Worm (Caenorhabditis elegans): ENCODE results near the gene oct-2.

oct-2 gene

ce11 chrX:11384534-11385441 is 38.5 kb downstream of the oct-2 start, which contains the start of the genes F08B12.11 and prmn-1 (continued):
- no peak for TF ChIP-seq pha-4 (GFP tag; IDR thresholded peaks at IDR 0.05)
- TF ChIP-seq pha-4 (tag; optimal IDR thresholded peaks at IDR 0.05) = no peak
- TF ChIP-seq hlh-30 (tag; optimal IDR thresholded peaks at IDR 0.05; ENCODE audit: insufficient read depth) = peak; percentile 19
- TF ChIP-seq lin-13 (GFP tag; optimal IDR thresholded peaks at IDR 0.05) = no peak
- no peak for TF ChIP-seq unc-130 (GFP tag; optimal IDR thresholded peaks at IDR 0.05)
- TF ChIP-seq mdl-1 (tag; optimal IDR thresholded peaks at IDR 0.05) = peak in 1 of 2 experiments; percentile 21
- peak; percentile 44 for TF ChIP-seq mxl-3 (GFP tag; optimal IDR thresholded peaks at IDR 0.05)

ce11 chrX:11385916-11386315 is 39.7 kb downstream of the oct-2 start:
- TF ChIP-seq T20F7.1 (GFP tag; optimal IDR thresholded peaks at IDR 0.05) = no peak
- TF ChIP-seq mxl-3 (GFP tag; optimal IDR thresholded peaks at IDR 0.05) = no peak
- TF ChIP-seq nhr-6 (tag; optimal IDR thresholded peaks at IDR 0.05) = no peak
- no peak for TF ChIP-seq mes-2 (tag; optimal IDR thresholded peaks at IDR 0.05; ENCODE audit: poor library complexity, severe bottlenecking)
- no peak for TF ChIP-seq lsy-2 (tag; optimal IDR thresholded peaks at IDR 0.05)
- no peak for TF ChIP-seq spr-1 (tag; optimal IDR thresholded peaks at IDR 0.05)
- TF ChIP-seq zfp-2 (tag; optimal IDR thresholded peaks at IDR 0.05) = no peak
- no peak for TF ChIP-seq duxl-1 (tag; optimal IDR thresholded peaks at IDR 0.05; ENCODE audit: poor library complexity)
- TF ChIP-seq set-16 (GFP tag; IDR thresholded peaks at IDR 0.05) = no peak
- TF ChIP-seq ces-1 (GFP tag; optimal IDR thresholded peaks at IDR 0.05) = no peak
- TF ChIP-seq unc-39 (tag; optimal IDR thresholded peaks at IDR 0.05) = no peak
- no peak for TF ChIP-seq lin-38 (GFP tag; IDR thresholded peaks at IDR 0.05)
- TF ChIP-seq nhr-28 (tag; optimal IDR thresholded peaks at IDR 0.05) = no peak
- no peak for TF ChIP-seq F10B5.3 (tag; optimal IDR thresholded peaks at IDR 0.05)
- TF ChIP-seq ceh-82 (tag; optimal IDR thresholded peaks at IDR 0.05) = no peak
- no peak for TF ChIP-seq zip-2 (tag; optimal IDR thresholded peaks at IDR 0.05)

ce11 chrX:11386903-11387302 is 40.6 kb downstream of the oct-2 start:
- no peak for TF ChIP-seq nhr-76 (tag; optimal IDR thresholded peaks at IDR 0.05)
- peak; percentile 95 for TF ChIP-seq fkh-10 (GFP tag; optimal IDR thresholded peaks at IDR 0.05)
- TF ChIP-seq nhr-102 (tag; optimal IDR thresholded peaks at IDR 0.05) = no peak
- peak; percentile 90 for TF ChIP-seq ces-1 (GFP tag; optimal IDR thresholded peaks at IDR 0.05)
- no peak for TF ChIP-seq lin-13 (GFP tag; optimal IDR thresholded peaks at IDR 0.05)
- TF ChIP-seq unc-62 (GFP tag; optimal IDR thresholded peaks at IDR 0.05 in 1 of 2) = peak in 1 of 2 experiments; percentile 5
- TF ChIP-seq unc-62 (tag; optimal IDR thresholded peaks at IDR 0.05) = no peak
- TF ChIP-seq F10B5.3 (tag; optimal IDR thresholded peaks at IDR 0.05) = no peak
- TF ChIP-seq nhr-28 (tag; optimal IDR thresholded peaks at IDR 0.05) = no peak
- no peak for TF ChIP-seq lin-29 (GFP tag; IDR thresholded peaks at IDR 0.05)
- TF ChIP-seq dmd-6 (GFP tag; IDR thresholded peaks at IDR 0.05) = no peak
- TF ChIP-seq ceh-82 (tag; optimal IDR thresholded peaks at IDR 0.05) = no peak
- TF ChIP-seq pha-4 (GFP tag; IDR thresholded peaks at IDR 0.05) = no peak
- no peak for TF ChIP-seq pha-4 (tag; optimal IDR thresholded peaks at IDR 0.05)
- TF ChIP-seq ama-1 (optimal IDR thresholded peaks at IDR 0.05) = no peak
- TF ChIP-seq ctbp-1 (GFP tag; IDR thresholded peaks at IDR 0.05) = peak; percentile 62; the same call in 1 of the 2 replicates
- no peak for TF ChIP-seq lin-1 (GFP tag; IDR thresholded peaks at IDR 0.05)
- no peak for TF ChIP-seq F49E8.2 (tag; optimal IDR thresholded peaks at IDR 0.05; ENCODE audit: borderline replicate concordance)

- TF ChIP-seq mxl-2 (GFP tag; conservative IDR thresholded peaks at IDR 0.05) (no peak), unc-62 (GFP tag; optimal IDR thresholded peaks at IDR 0.05 in 1 of 2) (peak in 1 of 2 experiments; percentile 92), unc-62 (tag; optimal IDR thresholded peaks at IDR 0.05) (no peak), aha-1 (tag) (peak; percentile 58), T26A8.4 (GFP tag; IDR thresholded peaks at IDR 0.05) (0 out of 2 replicates have a peak, but pooled peaks have one; percentile 18), set-16 (GFP tag; IDR thresholded peaks at IDR 0.05) (no peak)
These were observed 41.6 kb downstream of the oct-2 start for ce11 chrX:11387723-11388330.

All from whole organism, L4 larva.